Fruit fly (Drosophila melanogaster) whole organism: ENCODE results near the gene Dbp73D.

Source experiments
- EcR ChIP-seq, 2 experiments: fragments of >200 bp; optimal IDR thresholded peaks; 2 replicates each; lab custom pipeline; 2017; ENCODE audit warnings: missing biosample characterization in 2 of 2, missing genetic modification characterization in 2 of 2, missing genetic modification reagents in 2 of 2
- pan ChIP-seq: fragments of >200 bp; optimal IDR thresholded peaks from 2 replicates; lab custom pipeline; 2017
- psq ChIP-seq: fragments of >200 bp; optimal IDR thresholded peaks from 2 replicates; lab custom pipeline; 2017
- usp ChIP-seq: fragments of >200 bp; optimal IDR thresholded peaks from 2 replicates; lab custom pipeline; 2017; ENCODE audit warnings: missing biosample characterization, missing genetic modification characterization, mixed read lengths

- TF ChIP-seq psq (lab: Kevin White, UChicago) (no peak), EcR (GFP tag; optimal IDR thresholded peaks at IDR 0.05; lab: Kevin White, UChicago) (no peak), pan (lab: Kevin White, UChicago) (no peak), usp (GFP tag; lab: Kevin White, UChicago) (no peak)
Measured at dm6 chr3L:16709673-16710257, 20.9 kb downstream of the Dbp73D start.
